Worm (Caenorhabditis elegans) whole organism, L4 larva: ENCODE measurements around the gene srw-16.

Experiments used
- R02D3.7 ChIP-seq: fragments of 150-350 bp; sonication (generic microtip); optimal IDR thresholded peaks from 3 replicates; lab custom pipeline; 2014; ENCODE audit warnings: missing biosample characterization, missing genetic modification characterization
- aly-2 ChIP-seq: sonication (generic microtip); optimal IDR thresholded peaks from 2 replicates; lab custom pipeline; 2018; ENCODE audit warnings: missing biosample characterization, missing genetic modification characterization
- ama-1 ChIP-seq: fragments of 150-350 bp; optimal IDR thresholded peaks from 2 replicates; lab custom pipeline; 2014; ENCODE audit warnings: inconsistent platforms, mixed read lengths
- daf-12 ChIP-seq: fragments of 150-350 bp; optimal IDR thresholded peaks from 2 replicates; lab custom pipeline; 2014; ENCODE audit warnings: missing biosample characterization, missing genetic modification reagents, missing genetic modification characterization
- fos-1 ChIP-seq: fragments of 150-350 bp; optimal IDR thresholded peaks from 2 replicates; lab custom pipeline; 2014; ENCODE audit warnings: missing biosample characterization, missing genetic modification characterization
- lin-13 ChIP-seq: fragments of 150-350 bp; optimal IDR thresholded peaks from 2 replicates; lab custom pipeline; 2014; ENCODE audit warnings: missing biosample characterization, missing genetic modification reagents, missing genetic modification characterization
- nhr-76 ChIP-seq: fragments of 150-350 bp; optimal IDR thresholded peaks from 2 replicates; lab custom pipeline; 2014; ENCODE audit warnings: missing biosample characterization, missing genetic modification characterization
- skn-1 ChIP-seq: fragments of 150-350 bp; optimal IDR thresholded peaks from 2 replicates; lab custom pipeline; 2014; ENCODE audit warnings: missing biosample characterization, missing genetic modification characterization

ce11 chrV:15267405-15267804, 7.3 kb downstream of the srw-16 start, which contains the start of gene T10H4.13:
- no peak for TF ChIP-seq lin-13 (GFP tag; lab: Kevin White, UChicago)
- no peak for TF ChIP-seq daf-12 (tag; lab: Kevin White, UChicago)
- no peak for TF ChIP-seq ama-1 (lab: Kevin White, UChicago)
- no peak for TF ChIP-seq R02D3.7 (tag; lab: Kevin White, UChicago)
- TF ChIP-seq nhr-76 = no peak
- no peak for TF ChIP-seq fos-1 (tag; lab: Kevin White, UChicago)
- TF ChIP-seq skn-1 (tag; lab: Kevin White, UChicago) = no peak
- TF ChIP-seq aly-2 = no peak
